Worm (Caenorhabditis elegans) whole organism, mixed stage, embryonic: Measurements from ENCODE around the gene fbxa-39.

Source experiments
- M03D4.4 ChIP-seq: sonication (generic microtip); optimal IDR thresholded peaks from 2 replicates; lab custom pipeline; 2017; ENCODE audit warnings: mild to moderate bottlenecking, missing genetic modification characterization, missing compliant biosample characterization
- blmp-1 ChIP-seq: fragments of 150-350 bp; optimal IDR thresholded peaks from 2 replicates; lab custom pipeline; 2014; ENCODE audit warnings: missing biosample characterization, missing genetic modification characterization
- ceh-39 ChIP-seq: fragments of 150-350 bp; optimal IDR thresholded peaks from 2 replicates; lab custom pipeline; 2014; ENCODE audit warnings: missing biosample characterization, missing genetic modification characterization
- ceh-43 ChIP-seq: fragments of 200-800 bp; sonication (Bioruptor generic); optimal IDR thresholded peaks from 2 replicates; lab custom pipeline; 2018; ENCODE audit warnings: mild to moderate bottlenecking, missing genetic modification characterization, moderate library complexity, missing compliant biosample characterization
- ceh-83 ChIP-seq: fragments of 200-800 bp; sonication (Bioruptor generic); optimal IDR thresholded peaks from 2 replicates; lab custom pipeline; 2018; ENCODE audit warnings: mild to moderate bottlenecking, missing genetic modification characterization, missing compliant biosample characterization
- ces-1 ChIP-seq: fragments of 150-350 bp; optimal IDR thresholded peaks from 2 replicates; lab custom pipeline; 2014; ENCODE audit warnings: missing biosample characterization, missing genetic modification reagents, missing genetic modification characterization
- cnd-1 ChIP-seq: fragments of 200-800 bp; sonication (Bioruptor generic); optimal IDR thresholded peaks from 2 replicates; lab custom pipeline; 2018; ENCODE audit warnings: mild to moderate bottlenecking, missing genetic modification characterization, missing compliant biosample characterization
- drap-1 ChIP-seq: fragments of 200-800 bp; sonication (Bioruptor generic); optimal IDR thresholded peaks from 3 replicates; lab custom pipeline; 2018; ENCODE audit warnings: mild to moderate bottlenecking, missing genetic modification characterization, missing compliant biosample characterization
- elt-1 ChIP-seq: sonication (generic microtip); optimal IDR thresholded peaks from 2 replicates; lab custom pipeline; 2017; ENCODE audit warnings: missing genetic modification characterization, mild to moderate bottlenecking, missing compliant biosample characterization, antibody characterized with exemption, moderate library complexity, borderline replicate concordance; ENCODE audit not compliant: insufficient read depth
- elt-3 ChIP-seq: fragments of 150-350 bp; optimal IDR thresholded peaks from 2 replicates; lab custom pipeline; 2014; ENCODE audit warnings: missing biosample characterization, missing genetic modification characterization
- flh-1 ChIP-seq: fragments of 200-800 bp; sonication (Bioruptor generic); optimal IDR thresholded peaks from 2 replicates; lab custom pipeline; 2018; ENCODE audit warnings: mild to moderate bottlenecking, missing genetic modification characterization, moderate library complexity, missing compliant biosample characterization
- ham-2 ChIP-seq: fragments of 200-800 bp; sonication (Bioruptor generic); optimal IDR thresholded peaks from 2 replicates; lab custom pipeline; 2018; ENCODE audit warnings: mild to moderate bottlenecking, missing genetic modification characterization, missing compliant biosample characterization
- hlh-1 ChIP-seq: fragments of 150-350 bp; optimal IDR thresholded peaks from 2 replicates; lab custom pipeline; 2014; ENCODE audit warnings: missing biosample characterization, missing genetic modification reagents, missing genetic modification characterization
- lin-13 ChIP-seq: fragments of 150-350 bp; optimal IDR thresholded peaks from 2 replicates; lab custom pipeline; 2014; ENCODE audit warnings: missing biosample characterization, missing genetic modification characterization
- lin-32 ChIP-seq: fragments of 200-800 bp; sonication (Bioruptor generic); optimal IDR thresholded peaks from 2 replicates; lab custom pipeline; 2018; ENCODE audit warnings: mild to moderate bottlenecking, missing genetic modification characterization, missing compliant biosample characterization
- lsy-2 ChIP-seq: fragments of 150-350 bp; optimal IDR thresholded peaks from 2 replicates; lab custom pipeline; 2014; ENCODE audit warnings: missing biosample characterization, missing genetic modification characterization
- mab-5 ChIP-seq: fragments of 150-350 bp; optimal IDR thresholded peaks from 2 replicates; lab custom pipeline; 2014; ENCODE audit warnings: missing biosample characterization, missing genetic modification characterization
- mep-1 ChIP-seq: fragments of 150-350 bp; optimal IDR thresholded peaks from 2 replicates; lab custom pipeline; 2017; ENCODE audit warnings: missing biosample characterization, missing genetic modification reagents, missing genetic modification characterization, inconsistent platforms
- mls-2 ChIP-seq: sonication (generic microtip); optimal IDR thresholded peaks from 2 replicates; lab custom pipeline; 2016; ENCODE audit warnings: mild to moderate bottlenecking, missing genetic modification characterization, moderate library complexity, missing compliant biosample characterization
- nhr-12 ChIP-seq: fragments of 150-350 bp; optimal IDR thresholded peaks from 2 replicates; lab custom pipeline; 2014; ENCODE audit warnings: missing biosample characterization, missing genetic modification characterization
- nhr-2 ChIP-seq: fragments of 150-350 bp; optimal IDR thresholded peaks from 2 replicates; lab custom pipeline; 2014; ENCODE audit warnings: missing biosample characterization, missing genetic modification characterization
- nhr-237 ChIP-seq: fragments of 150-350 bp; optimal IDR thresholded peaks from 2 replicates; lab custom pipeline; 2014; ENCODE audit warnings: missing biosample characterization, missing genetic modification characterization
- nhr-28 ChIP-seq: fragments of 150-350 bp; optimal IDR thresholded peaks from 2 replicates; lab custom pipeline; 2014; ENCODE audit warnings: missing biosample characterization, missing genetic modification characterization
- nhr-76 ChIP-seq: sonication (generic microtip); optimal IDR thresholded peaks from 2 replicates; lab custom pipeline; 2017; ENCODE audit warnings: missing biosample characterization, missing genetic modification characterization
- sem-2 ChIP-seq: fragments of 200-800 bp; sonication (Bioruptor generic); optimal IDR thresholded peaks from 2 replicates; lab custom pipeline; 2018; ENCODE audit warnings: mild to moderate bottlenecking, missing genetic modification characterization, missing compliant biosample characterization
- sptf-1 ChIP-seq: sonication (generic microtip); optimal IDR thresholded peaks from 2 replicates; lab custom pipeline; 2017; ENCODE audit warnings: mild to moderate bottlenecking, missing genetic modification characterization, moderate library complexity, missing compliant biosample characterization
- unc-120 ChIP-seq: sonication (generic microtip); optimal IDR thresholded peaks from 2 replicates; lab custom pipeline; 2017; ENCODE audit warnings: missing genetic modification characterization, missing compliant biosample characterization; ENCODE audit not compliant: poor library complexity, severe bottlenecking
- unc-39 ChIP-seq: fragments of 150-350 bp; optimal IDR thresholded peaks from 2 replicates; lab custom pipeline; 2014; ENCODE audit warnings: missing biosample characterization, missing genetic modification characterization
- unc-62 ChIP-seq: fragments of 150-350 bp; optimal IDR thresholded peaks from 2 replicates; lab custom pipeline; 2014; ENCODE audit warnings: missing biosample characterization, missing genetic modification reagents, missing genetic modification characterization
- zip-8 ChIP-seq: fragments of 150-350 bp; optimal IDR thresholded peaks from 2 replicates; lab custom pipeline; 2014; ENCODE audit warnings: missing biosample characterization, missing genetic modification characterization

Gene fbxa-39

ce11 chrIII:2310996-2311395 lies 38.2 kb downstream of the fbxa-39 start:
- no peak for TF ChIP-seq ham-2
- no peak for TF ChIP-seq drap-1 (GFP tag; lab: Kevin White, UChicago)
- no peak for TF ChIP-seq nhr-76 (tag; lab: Kevin White, UChicago)
- no peak for TF ChIP-seq nhr-2
- TF ChIP-seq sem-2 (GFP tag; lab: Kevin White, UChicago) = no peak
- TF ChIP-seq zip-8 (tag; lab: Kevin White, UChicago) = no peak
- TF ChIP-seq nhr-12 (tag; lab: Kevin White, UChicago) = no peak
- no peak for TF ChIP-seq ceh-83 (GFP tag; lab: Kevin White, UChicago)
- TF ChIP-seq sptf-1 (tag; lab: Kevin White, UChicago) = no peak
- no peak for TF ChIP-seq mab-5 (tag; lab: Kevin White, UChicago)
- no peak for TF ChIP-seq lsy-2
- TF ChIP-seq nhr-237 (tag; lab: Kevin White, UChicago) = no peak

ce11 chrIII:2313985-2314494 lies 41.2 kb downstream of the fbxa-39 start, which contains the start of the genes fbxa-66 and iffb-1:
fbxa-66 (minus strand) TSS chrIII:2314035.
iffb-1 (plus strand) TSS chrIII:2314436.
- TF ChIP-seq drap-1 (GFP tag; lab: Kevin White, UChicago) = no peak
- TF ChIP-seq unc-39 (tag; lab: Kevin White, UChicago) = no peak
- TF ChIP-seq blmp-1 (tag; lab: Kevin White, UChicago) = no peak
- TF ChIP-seq ceh-39 (tag; lab: Kevin White, UChicago) = no peak
- no peak for TF ChIP-seq mab-5 (tag; lab: Kevin White, UChicago)
- TF ChIP-seq ces-1 = peak; percentile 44

- TF ChIP-seq lin-32 (GFP tag; lab: Kevin White, UChicago) (no peak), elt-1 (tag; lab: Kevin White, UChicago) (no peak), lin-13 (tag; lab: Kevin White, UChicago) (no peak), unc-62 (no peak), ceh-43 (GFP tag; lab: Kevin White, UChicago) (no peak), cnd-1 (tag; lab: Kevin White, UChicago) (no peak), mep-1 (tag; lab: Kevin White, UChicago) (no peak), sem-2 (GFP tag; lab: Kevin White, UChicago) (no peak), drap-1 (GFP tag; lab: Kevin White, UChicago) (no peak), M03D4.4 (tag; lab: Kevin White, UChicago) (no peak), nhr-12 (tag; lab: Kevin White, UChicago) (no peak), hlh-1 (tag; lab: Kevin White, UChicago) (no peak)
Measured at ce11 chrIII:2314678-2315077, 41.8 kb downstream of the fbxa-39 start.

- no peak for TF ChIP-seq ceh-83 (GFP tag; lab: Kevin White, UChicago)
- no peak for TF ChIP-seq nhr-12 (tag; lab: Kevin White, UChicago)
- TF ChIP-seq mep-1 (tag; lab: Kevin White, UChicago) = no peak
- TF ChIP-seq nhr-2 = no peak
- TF ChIP-seq nhr-28 (tag; lab: Kevin White, UChicago) = no peak
- TF ChIP-seq mab-5 (tag; lab: Kevin White, UChicago) = no peak
- TF ChIP-seq hlh-1 (tag; lab: Kevin White, UChicago) = no peak
- TF ChIP-seq ceh-43 (GFP tag; lab: Kevin White, UChicago) = no peak
- TF ChIP-seq ceh-39 (tag; lab: Kevin White, UChicago) = no peak
- TF ChIP-seq elt-3 = no peak
- no peak for TF ChIP-seq unc-120 (tag; lab: Kevin White, UChicago)
- TF ChIP-seq mls-2 (tag; lab: Kevin White, UChicago) = no peak
- no peak for TF ChIP-seq flh-1 (GFP tag; lab: Kevin White, UChicago)
Measured at ce11 chrIII:2316439-2316838, 43.6 kb downstream of the fbxa-39 start.

- TF ChIP-seq unc-39 (tag; lab: Kevin White, UChicago) (no peak), mep-1 (tag; lab: Kevin White, UChicago) (no peak), drap-1 (GFP tag; lab: Kevin White, UChicago) (no peak), nhr-2 (no peak), unc-120 (tag; lab: Kevin White, UChicago) (no peak), lsy-2 (no peak)
- TF ChIP-seq, all 35 proteins: peak for 0
Measured at ce11 chrIII:2324703-2325102, 51.9 kb downstream of the fbxa-39 start.
